Fruit fly (Drosophila melanogaster) whole organism, embryonic: Measurements from ENCODE around the gene Cda5.

Experiments used
- Aef1 ChIP-seq: fragments of 200-800 bp; sonication (Bioruptor generic); IDR thresholded peaks from 3 replicates; pipeline ENCODE4 v1.3.6; 2022; ENCODE audit warnings: missing biosample characterization, missing genetic modification characterization
- Awh ChIP-seq: fragments of 200-800 bp; sonication (Bioruptor generic); IDR thresholded peaks from 2 replicates; pipeline ENCODE4, ENCODE4 v1.3.6; 2022; ENCODE audit warnings: missing biosample characterization, missing genetic modification characterization
- Bdp1 ChIP-seq: fragments of 200-800 bp; sonication (Bioruptor generic); optimal IDR thresholded peaks from 3 replicates; lab custom pipeline; 2016; ENCODE audit warnings: missing biosample characterization, missing genetic modification characterization
- CG10267 ChIP-seq: fragments of 200-800 bp; sonication (Bioruptor generic); optimal IDR thresholded peaks from 2 replicates; lab custom pipeline; 2018; ENCODE audit warnings: missing biosample characterization, mild to moderate bottlenecking, missing genetic modification characterization, moderate library complexity
- CG10366 ChIP-seq: fragments of 200-800 bp; sonication (Bioruptor generic); IDR thresholded peaks from 2 replicates; pipeline ENCODE4 v1.3.6; 2022; ENCODE audit warnings: missing biosample characterization, missing genetic modification characterization
- CG10979 ChIP-seq: fragments of 200-800 bp; sonication (Bioruptor generic); optimal IDR thresholded peaks from 2 replicates; lab custom pipeline; 2018; ENCODE audit warnings: missing biosample characterization, mild to moderate bottlenecking, missing genetic modification characterization, moderate library complexity
- CG1233 ChIP-seq: fragments of 200-800 bp; sonication (Bioruptor generic); optimal IDR thresholded peaks from 4 replicates; lab custom pipeline; 2018; ENCODE audit warnings: missing biosample characterization, mild to moderate bottlenecking, missing genetic modification characterization
- CG13424 ChIP-seq: fragments of 200-800 bp; sonication (Bioruptor generic); optimal IDR thresholded peaks from 2 replicates; lab custom pipeline; 2019; ENCODE audit warnings: missing biosample characterization, mild to moderate bottlenecking, missing genetic modification characterization, moderate library complexity
- CG14050 ChIP-seq: fragments of 200-800 bp; sonication (Bioruptor generic); IDR thresholded peaks from 3 replicates; pipeline ENCODE4 v1.3.6; 2022; ENCODE audit warnings: missing biosample characterization, missing genetic modification characterization
- CG14710 ChIP-seq: fragments of 200-800 bp; sonication (Bioruptor generic); optimal IDR thresholded peaks from 3 replicates; lab custom pipeline; 2019; ENCODE audit warnings: missing biosample characterization, mild to moderate bottlenecking, missing genetic modification characterization, moderate library complexity
- CG1529 ChIP-seq: fragments of 200-800 bp; sonication (Bioruptor generic); optimal IDR thresholded peaks from 3 replicates; lab custom pipeline; 2018; ENCODE audit warnings: missing biosample characterization, missing genetic modification characterization
- CG15601 ChIP-seq: fragments of 200-800 bp; sonication (Bioruptor generic); optimal IDR thresholded peaks from 3 replicates; lab custom pipeline; 2019; ENCODE audit warnings: missing biosample characterization, mild to moderate bottlenecking, missing genetic modification characterization, moderate library complexity
- CG1603 ChIP-seq: fragments of 200-800 bp; sonication (Bioruptor generic); optimal IDR thresholded peaks from 2 replicates; lab custom pipeline; 2019; ENCODE audit warnings: missing biosample characterization, mild to moderate bottlenecking, missing genetic modification characterization, moderate library complexity
- CG1647 ChIP-seq: fragments of 200-800 bp; sonication (Bioruptor generic); optimal IDR thresholded peaks from 3 replicates; lab custom pipeline; 2016; ENCODE audit warnings: missing biosample characterization, missing genetic modification characterization
- CG16815 ChIP-seq: fragments of 200-800 bp; sonication (Bioruptor generic); optimal IDR thresholded peaks from 3 replicates; lab custom pipeline; 2017; ENCODE audit warnings: missing biosample characterization, mild to moderate bottlenecking, missing genetic modification characterization
- CG17612 ChIP-seq: fragments of 200-800 bp; sonication (Bioruptor generic); IDR thresholded peaks from 2 replicates; pipeline ENCODE4 v1.3.6; 2022; ENCODE audit warnings: missing biosample characterization, missing genetic modification characterization
- CG18011 ChIP-seq: fragments of 200-800 bp; sonication (Bioruptor generic); optimal IDR thresholded peaks from 2 replicates; lab custom pipeline; 2017; ENCODE audit warnings: missing biosample characterization, missing genetic modification characterization, mild to moderate bottlenecking, moderate library complexity, missing genotype
- CG1832 ChIP-seq: fragments of 200-800 bp; sonication (Bioruptor generic); optimal IDR thresholded peaks from 2 replicates; lab custom pipeline; 2017; ENCODE audit warnings: missing biosample characterization, mild to moderate bottlenecking, missing genetic modification characterization, inconsistent platforms
- CG2199 ChIP-seq: fragments of 200-800 bp; sonication (Bioruptor generic); IDR thresholded peaks from 3 replicates; pipeline ENCODE4 v1.3.6; 2022; ENCODE audit warnings: missing biosample characterization, missing genetic modification characterization
- CG32772 ChIP-seq: fragments of 200-800 bp; sonication (Bioruptor generic); IDR thresholded peaks from 2 replicates; pipeline ENCODE4 v1.3.6; 2022; ENCODE audit warnings: missing biosample characterization, missing genetic modification characterization
- CG3995 ChIP-seq: fragments of 200-800 bp; sonication (Bioruptor generic); optimal IDR thresholded peaks from 3 replicates; lab custom pipeline; 2016; ENCODE audit warnings: missing biosample characterization, missing genetic modification characterization
- CG4730 ChIP-seq: fragments of 200-800 bp; sonication (Bioruptor generic); IDR thresholded peaks from 2 replicates; pipeline ENCODE4 v1.3.6; 2022; ENCODE audit warnings: missing biosample characterization, missing genetic modification characterization
- CG4820 ChIP-seq: fragments of 200-800 bp; sonication (Bioruptor generic); optimal IDR thresholded peaks from 3 replicates; lab custom pipeline; 2016; ENCODE audit warnings: missing biosample characterization, missing genetic modification characterization
- CG6254 ChIP-seq: fragments of 200-800 bp; sonication (Bioruptor generic); optimal IDR thresholded peaks from 3 replicates; lab custom pipeline; 2017; ENCODE audit warnings: mild to moderate bottlenecking, missing biosample characterization, missing genetic modification reagents, missing genetic modification characterization
- CG6272 ChIP-seq: fragments of 200-800 bp; sonication (Bioruptor generic); IDR thresholded peaks from 2 replicates; pipeline ENCODE4 v1.3.6; 2022; ENCODE audit warnings: missing biosample characterization, missing genetic modification characterization
- CG9437 ChIP-seq: fragments of 200-800 bp; sonication (Bioruptor generic); optimal IDR thresholded peaks from 2 replicates; lab custom pipeline; 2018; ENCODE audit warnings: missing biosample characterization, mild to moderate bottlenecking, missing genetic modification characterization
- D19A ChIP-seq: fragments of 200-800 bp; optimal IDR thresholded peaks from 3 replicates; lab custom pipeline; 2019; ENCODE audit warnings: missing biosample characterization, mild to moderate bottlenecking, missing genetic modification characterization, moderate library complexity
- Deaf1 ChIP-seq: fragments of 200-800 bp; optimal IDR thresholded peaks from 3 replicates; lab custom pipeline; 2019; ENCODE audit warnings: missing biosample characterization, mild to moderate bottlenecking, missing genetic modification characterization, moderate library complexity
- Fer1 ChIP-seq: fragments of 200-800 bp; sonication (Bioruptor generic); optimal IDR thresholded peaks from 2 replicates; lab custom pipeline; 2017; ENCODE audit warnings: missing biosample characterization, mild to moderate bottlenecking, missing genetic modification characterization
- Hr51 ChIP-seq, 2 experiments: fragments of 200-800 bp; sonication (Bioruptor generic); optimal IDR thresholded peaks; 2 replicates in 1 of 2; 3 replicates in 1 of 2; lab custom pipeline; 2016 to 2018; ENCODE audit warnings: missing biosample characterization in 2 of 2, missing genetic modification characterization in 2 of 2, mild to moderate bottlenecking in 1 of 2, moderate library complexity in 1 of 2
- Mad ChIP-seq: fragments of 200-800 bp; sonication (Bioruptor generic); optimal IDR thresholded peaks from 2 replicates; lab custom pipeline; 2016; ENCODE audit warnings: missing biosample characterization, missing genetic modification characterization
- Med ChIP-seq: fragments of 200-800 bp; sonication (Bioruptor generic); peaks from one replicate; lab custom pipeline; 2016; ENCODE audit warnings: missing biosample characterization, missing genetic modification characterization, mild to moderate bottlenecking, inconsistent platforms, moderate library complexity
- NC2α ChIP-seq: fragments of 200-800 bp; sonication (Bioruptor generic); optimal IDR thresholded peaks from 2 replicates; lab custom pipeline; 2016; ENCODE audit warnings: missing biosample characterization, missing genetic modification characterization
- NC2β ChIP-seq: fragments of 200-800 bp; sonication (Bioruptor generic); optimal IDR thresholded peaks from 2 replicates; lab custom pipeline; 2016; ENCODE audit warnings: missing biosample characterization, missing genetic modification characterization
- Nf-YC ChIP-seq: fragments of 200-800 bp; optimal IDR thresholded peaks from 3 replicates; lab custom pipeline; 2019; ENCODE audit warnings: missing biosample characterization, mild to moderate bottlenecking, missing genetic modification characterization, moderate library complexity
- Trl ChIP-seq, 3 experiments: fragments of >200 bp in 2 of 3; fragments of 200-800 bp in 1 of 3; sonication (Bioruptor generic) in 1 of 3; optimal IDR thresholded peaks; 2 replicates in 1 of 3; 3 replicates in 2 of 3; lab custom pipeline; 2016 to 2017; ENCODE audit warnings: missing biosample characterization in 1 of 3, missing genetic modification characterization in 1 of 3
- ase ChIP-seq: fragments of 200-800 bp; sonication (Bioruptor generic); IDR thresholded peaks from 3 replicates; pipeline ENCODE4 v1.3.6; 2022; ENCODE audit warnings: missing biosample characterization, missing genetic modification characterization
- crol ChIP-seq: fragments of 200-800 bp; sonication (Bioruptor generic); IDR thresholded peaks from 2 replicates; pipeline ENCODE4 v1.3.6; 2022; ENCODE audit warnings: missing biosample characterization, missing genetic modification characterization
- dmrt11E ChIP-seq: fragments of 200-800 bp; sonication (Bioruptor generic); optimal IDR thresholded peaks from 3 replicates; lab custom pipeline; 2018; ENCODE audit warnings: missing biosample characterization, mild to moderate bottlenecking, missing genetic modification characterization, moderate library complexity
- gcm2 ChIP-seq: fragments of 200-800 bp; sonication (Bioruptor generic); optimal IDR thresholded peaks from 2 replicates; lab custom pipeline; 2016; ENCODE audit warnings: missing biosample characterization, missing genetic modification characterization
- gem ChIP-seq: fragments of 200-800 bp; sonication (Bioruptor generic); optimal IDR thresholded peaks from 2 replicates; lab custom pipeline; 2019; ENCODE audit warnings: missing biosample characterization, mild to moderate bottlenecking, missing genetic modification characterization, moderate library complexity
- grau ChIP-seq: fragments of 200-800 bp; optimal IDR thresholded peaks from 3 replicates; lab custom pipeline; 2019; ENCODE audit warnings: missing biosample characterization, mild to moderate bottlenecking, missing genetic modification characterization, moderate library complexity
- her ChIP-seq: fragments of 200-800 bp; sonication (Bioruptor generic); optimal IDR thresholded peaks from 2 replicates; lab custom pipeline; 2016; ENCODE audit warnings: missing biosample characterization, missing genetic modification characterization
- hth ChIP-seq: fragments of >200 bp; optimal IDR thresholded peaks from 2 replicates; lab custom pipeline; 2017; ENCODE audit warnings: inconsistent platforms
- inv ChIP-seq: fragments of 200-800 bp; sonication (Bioruptor generic); IDR thresholded peaks from 2 replicates; pipeline ENCODE4 v1.3.6; 2022; ENCODE audit warnings: missing biosample characterization, missing genetic modification characterization; ENCODE audit not compliant: partially characterized antibody
- nerfin-2 ChIP-seq: fragments of 200-800 bp; sonication (Bioruptor generic); IDR thresholded peaks from 2 replicates; pipeline ENCODE4 v1.3.6; 2022; ENCODE audit warnings: missing biosample characterization, missing genetic modification characterization; ENCODE audit not compliant: partially characterized antibody
- scrt ChIP-seq: fragments of 200-800 bp; sonication (Bioruptor generic); optimal IDR thresholded peaks from 2 replicates; lab custom pipeline; 2018; ENCODE audit warnings: missing biosample characterization, mild to moderate bottlenecking, missing genetic modification characterization, moderate library complexity
- shn ChIP-seq: fragments of 200-800 bp; sonication (Bioruptor generic); optimal IDR thresholded peaks from 3 replicates; lab custom pipeline; 2016; ENCODE audit warnings: missing biosample characterization, missing genetic modification characterization
- slp2 ChIP-seq: fragments of 200-800 bp; sonication (Bioruptor generic); optimal IDR thresholded peaks from 2 replicates; lab custom pipeline; 2016; ENCODE audit warnings: missing biosample characterization, missing genetic modification characterization
- tna ChIP-seq: fragments of 200-800 bp; sonication (Bioruptor generic); IDR thresholded peaks from 2 replicates; pipeline ENCODE4 v1.3.6; 2022; ENCODE audit warnings: missing biosample characterization, missing genetic modification characterization; ENCODE audit not compliant: partially characterized antibody
- trem ChIP-seq: fragments of 200-800 bp; optimal IDR thresholded peaks from 3 replicates; lab custom pipeline; 2019; ENCODE audit warnings: missing biosample characterization, mild to moderate bottlenecking, missing genetic modification characterization, moderate library complexity
- wdn ChIP-seq: fragments of 200-800 bp; sonication (Bioruptor generic); IDR thresholded peaks from 2 replicates; pipeline ENCODE4 v1.3.6; 2022; ENCODE audit warnings: missing biosample characterization, missing genetic modification characterization

Gene Cda5

DNA sequence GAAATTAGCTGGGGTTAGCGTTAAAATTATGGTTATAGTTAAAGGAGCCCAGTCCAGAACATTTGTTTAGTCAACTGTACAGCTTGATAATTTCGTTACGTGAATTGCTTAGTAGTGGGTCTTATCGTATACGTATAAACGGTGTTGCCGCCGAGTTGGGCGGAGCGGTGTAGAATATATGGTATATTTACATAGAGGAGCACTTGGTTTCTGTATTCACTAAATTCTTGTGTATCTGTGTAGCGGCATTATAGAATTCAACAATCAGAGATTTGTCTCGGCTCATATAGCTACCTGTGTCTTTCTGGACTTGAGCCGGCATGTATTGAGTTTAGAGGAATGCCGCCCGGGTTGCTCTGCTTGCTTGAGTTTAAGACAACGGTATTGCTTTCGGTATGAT is 29.8 kb downstream of the Cda5 start (continued):
- no peak for TF ChIP-seq inv (GFP tag; lab: Robert Waterston, UW)
- no peak for TF ChIP-seq CG10267 (tag; lab: Kevin White, UChicago)
- TF ChIP-seq CG3995: no peak
- TF ChIP-seq Med (GFP tag; lab: Kevin White, UChicago): peak; percentile 58
- TF ChIP-seq CG4730 (GFP tag; lab: Robert Waterston, UW): no peak
- TF ChIP-seq shn: no peak
- TF ChIP-seq CG14710 (tag; lab: Kevin White, UChicago): no peak
- peak; percentile 8 for TF ChIP-seq CG1603 (tag; lab: Kevin White, UChicago)
- no peak for TF ChIP-seq CG15601
- no peak for TF ChIP-seq CG1647
- TF ChIP-seq CG1233 (GFP tag; lab: Kevin White, UChicago): no peak
- TF ChIP-seq CG13424 (tag; lab: Kevin White, UChicago): no peak
- no peak for TF ChIP-seq wdn
- no peak for TF ChIP-seq trem (tag; lab: Kevin White, UChicago)
- TF ChIP-seq gem (tag; lab: Kevin White, UChicago): no peak
- TF ChIP-seq Bdp1 (GFP tag; lab: Kevin White, UChicago): no peak
- no peak for TF ChIP-seq CG14050 (GFP tag; lab: Robert Waterston, UW)
- TF ChIP-seq Nf-YC (tag; lab: Kevin White, UChicago): no peak
- no peak for TF ChIP-seq grau (tag; lab: Kevin White, UChicago)
- no peak for TF ChIP-seq CG10366
- no peak for TF ChIP-seq Hr51 (GFP tag; optimal IDR thresholded peaks at IDR 0.05; lab: Kevin White, UChicago)
- TF ChIP-seq hth (lab: Kevin White, UChicago): no peak
- no peak for TF ChIP-seq CG16815 (GFP tag; lab: Kevin White, UChicago)
- no peak for TF ChIP-seq CG6254 (GFP tag; lab: Kevin White, UChicago)
- TF ChIP-seq Fer1 (GFP tag; lab: Kevin White, UChicago): no peak
- no peak for TF ChIP-seq Aef1
- no peak for TF ChIP-seq D19A (tag; lab: Kevin White, UChicago)
- TF ChIP-seq NC2β (GFP tag; lab: Kevin White, UChicago): no peak
- no peak for TF ChIP-seq CG1832 (GFP tag; lab: Kevin White, UChicago)
- no peak for TF ChIP-seq scrt
- TF ChIP-seq CG17612 (GFP tag; lab: Robert Waterston, UW): no peak
- no peak for TF ChIP-seq dmrt11E (tag; lab: Kevin White, UChicago)
- no peak for TF ChIP-seq Awh (GFP tag; lab: Robert Waterston, UW)
- no peak for TF ChIP-seq CG32772
- TF ChIP-seq her (GFP tag; lab: Kevin White, UChicago): no peak
- TF ChIP-seq nerfin-2 (GFP tag; lab: Robert Waterston, UW): no peak
- TF ChIP-seq Deaf1 (tag; lab: Kevin White, UChicago): no peak
- TF ChIP-seq CG10979 (tag; lab: Kevin White, UChicago): no peak
- TF ChIP-seq gcm2 (GFP tag; lab: Kevin White, UChicago): no peak
- TF ChIP-seq ase (GFP tag; lab: Robert Waterston, UW): no peak
- TF ChIP-seq CG9437: peak; percentile 93
- no peak for TF ChIP-seq CG18011 (GFP tag; lab: Kevin White, UChicago)
- peak; percentile 74 for TF ChIP-seq CG4820 (GFP tag; lab: Kevin White, UChicago)
- no peak for TF ChIP-seq NC2α (GFP tag; lab: Kevin White, UChicago)
- TF ChIP-seq CG2199: peak; percentile 80
- TF ChIP-seq crol (GFP tag; lab: Robert Waterston, UW): no peak
- no peak for TF ChIP-seq CG6272 (GFP tag; lab: Robert Waterston, UW)
- TF ChIP-seq CG1529 (GFP tag; lab: Kevin White, UChicago): no peak
- TF ChIP-seq Trl (optimal IDR thresholded peaks at IDR 0.05; lab: Kevin White, UChicago): no peak
- TF ChIP-seq Trl (GFP tag; optimal IDR thresholded peaks at IDR 0.05; lab: Kevin White, UChicago): no peak
- TF ChIP-seq slp2: no peak
- TF ChIP-seq tna (GFP tag; lab: Robert Waterston, UW): no peak
- no peak for TF ChIP-seq Mad (GFP tag; lab: Kevin White, UChicago)
